Worm (Caenorhabditis elegans): Measurements from ENCODE around the gene C45G9.10.

The C45G9.10 gene

DNA sequence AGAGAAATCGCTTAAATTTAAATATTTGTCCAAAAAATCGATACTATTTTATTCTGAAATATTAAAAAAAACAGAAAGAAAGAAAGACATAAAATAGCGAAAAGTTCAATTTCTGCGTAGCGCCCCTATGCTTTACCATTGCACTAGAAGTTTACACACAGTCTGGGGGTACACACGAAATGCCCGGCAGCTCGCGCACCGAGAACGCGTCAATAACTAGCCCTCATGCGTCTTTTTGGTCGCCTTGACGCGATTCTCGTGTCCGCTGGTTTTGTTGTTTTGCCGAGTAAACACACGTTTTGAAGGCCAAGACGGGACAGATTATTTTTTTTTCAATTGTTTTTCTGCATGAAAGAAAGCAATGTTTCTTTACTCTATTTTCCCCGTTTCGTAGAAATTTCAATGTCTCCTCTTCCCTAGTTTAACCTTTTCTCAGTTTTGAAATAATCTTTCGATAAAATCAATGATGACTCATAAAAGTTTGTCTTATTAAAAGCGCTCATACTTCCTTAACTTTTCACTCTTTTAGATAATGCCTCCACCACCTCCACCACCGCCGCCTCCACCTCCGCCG is 43.5 kb downstream of the C45G9.10 start, which contains the start of gene wip-1:
Gene wip-1, plus strand, starts transcription at position 524 of the 574 bp plus-strand sequence.
- TF ChIP-seq mxl-1 (tag; optimal IDR thresholded peaks at IDR 0.05) = peak; percentile 37
- TF ChIP-seq rec-8 (tag; optimal IDR thresholded peaks at IDR 0.05) = peak; percentile 31 to 60
- peak; percentile 99 for TF ChIP-seq dox-1 (GFP tag; IDR thresholded peaks at IDR 0.05)
- 0 out of 2 replicates have a peak, but pooled peaks have one; percentile 81 for TF ChIP-seq bed-1 (GFP tag; IDR thresholded peaks at IDR 0.05)
- TF ChIP-seq egl-18 (GFP tag; IDR thresholded peaks at IDR 0.05) = peak; percentile 86
- peak; percentile 81 for TF ChIP-seq snpc-1.1 (tag; optimal IDR thresholded peaks at IDR 0.05; ENCODE audit: insufficient read depth)
- TF ChIP-seq B0019.2 (GFP tag; conservative IDR thresholded peaks at IDR 0.05) = peak; percentile 91
- TF ChIP-seq lin-35 (GFP tag; optimal IDR thresholded peaks at IDR 0.05) = peak; percentile 58 to 97 (median 82)
- peak; percentile 43 for TF ChIP-seq mel-28 (tag; optimal IDR thresholded peaks at IDR 0.05; ENCODE audit: borderline replicate concordance)
- TF ChIP-seq F57A8.1 (GFP tag; optimal IDR thresholded peaks at IDR 0.05) = peak; percentile 80
- peak; percentile 98 for TF ChIP-seq Y95B8A.8 (GFP tag; IDR thresholded peaks at IDR 0.05)
- peak; percentile 98 for TF ChIP-seq lin-40 (tag; optimal IDR thresholded peaks at IDR 0.05)
- TF ChIP-seq die-1 (tag; optimal IDR thresholded peaks at IDR 0.05) = peak; percentile 72
- TF ChIP-seq rpc-1 (optimal IDR thresholded peaks at IDR 0.05) = peak; percentile 3
- TF ChIP-seq rpc-1 (tag; optimal IDR thresholded peaks at IDR 0.05) = peak; percentile 6
- TF ChIP-seq K12H6.12 (tag; optimal IDR thresholded peaks at IDR 0.05) = peak; percentile 97
- peak; percentile 97 for TF ChIP-seq ets-4 (GFP tag; optimal IDR thresholded peaks at IDR 0.05)
- TF ChIP-seq ceh-91 (GFP tag; IDR thresholded peaks at IDR 0.05) = peak; percentile 93
- TF ChIP-seq snpc-1.3 (tag; optimal IDR thresholded peaks at IDR 0.05; ENCODE audit: insufficient read depth) = peak; percentile 96
- TF ChIP-seq ceh-79 (tag; optimal IDR thresholded peaks at IDR 0.05) = peak; percentile 70
- peak; percentile 98 for TF ChIP-seq hmg-1.2 (GFP tag; IDR thresholded peaks at IDR 0.05)
- TF ChIP-seq mes-4 (tag; optimal IDR thresholded peaks at IDR 0.05) = no peak
- TF ChIP-seq tlf-1 (GFP tag; optimal IDR thresholded peaks at IDR 0.05) = peak; percentile 99
- peak; percentile 95 for TF ChIP-seq F49E8.2 (tag; optimal IDR thresholded peaks at IDR 0.05; ENCODE audit: insufficient read depth)
- peak; percentile 96 for TF ChIP-seq egl-44 (GFP tag; IDR thresholded peaks at IDR 0.05)
- peak; percentile 96 for TF ChIP-seq D2030.7 (GFP tag; IDR thresholded peaks at IDR 0.05)
- TF ChIP-seq lsy-27 (tag; optimal IDR thresholded peaks at IDR 0.05; ENCODE audit: borderline replicate concordance, insufficient read depth) = peak; percentile 81
- TF ChIP-seq hlh-12 (tag; optimal IDR thresholded peaks at IDR 0.05) = no peak
- TF ChIP-seq fkh-3 (tag; optimal IDR thresholded peaks at IDR 0.05) = peak; percentile 21
- no peak for TF ChIP-seq ceh-40 (GFP tag; IDR thresholded peaks at IDR 0.05)
- TF ChIP-seq aptf-3 (GFP tag; IDR thresholded peaks at IDR 0.05) = 0 out of 2 replicates have a peak, but pooled peaks have one; percentile 24
- TF ChIP-seq bed-2 (GFP tag; IDR thresholded peaks at IDR 0.05) = peak; percentile 56; the same call in 1 of the 2 replicates
- peak; percentile 97 for TF ChIP-seq madf-6 (GFP tag; IDR thresholded peaks at IDR 0.05)
- no peak for TF ChIP-seq F55B11.4 (tag; optimal IDR thresholded peaks at IDR 0.05; ENCODE audit: borderline replicate concordance, insufficient read depth)
- 0 out of 2 replicates have a peak, but pooled peaks have one; percentile 73 for TF ChIP-seq ztf-6 (GFP tag; IDR thresholded peaks at IDR 0.05)
- TF ChIP-seq F33H1.4 (GFP tag; IDR thresholded peaks at IDR 0.05) = peak; percentile 92
- TF ChIP-seq ztf-3 (GFP tag; optimal IDR thresholded peaks at IDR 0.05) = peak; percentile 73
- peak; percentile 93 for TF ChIP-seq C06A6.2 (GFP tag; conservative IDR thresholded peaks at IDR 0.05)
- TF ChIP-seq ama-1 (optimal IDR thresholded peaks at IDR 0.05) = no peak
- peak; percentile 27 to 80 for TF ChIP-seq ama-1 (GFP tag; optimal IDR thresholded peaks at IDR 0.05)
- no peak for TF ChIP-seq F57C9.4 (tag; optimal IDR thresholded peaks at IDR 0.05)
- peak; percentile 96 for TF ChIP-seq madf-3 (GFP tag; IDR thresholded peaks at IDR 0.05)
- TF ChIP-seq pbrm-1 (GFP tag; IDR thresholded peaks at IDR 0.05) = peak; percentile 99
- TF ChIP-seq C17E4.6 (GFP tag; IDR thresholded peaks at IDR 0.05) = peak; percentile 96
- peak; percentile 80 for TF ChIP-seq snpc-4 (GFP tag; optimal IDR thresholded peaks at IDR 0.05)
- peak; percentile 86 to 93 (median 90) for TF ChIP-seq snpc-4 (tag; optimal IDR thresholded peaks at IDR 0.05)
- peak; percentile 91 for TF ChIP-seq let-526 (GFP tag; IDR thresholded peaks at IDR 0.05)
